Fruit fly (Drosophila melanogaster): ENCODE measurements around the gene rdo.

The rdo gene

dm6 chr2L:18067266-18067665 lies 55.1 kb downstream of the rdo start:
- TF ChIP-seq rgr (GFP tag; optimal IDR thresholded peaks at IDR 0.05) (no peak), Rel (GFP tag; optimal IDR thresholded peaks at IDR 0.05) (no peak), Rel (tag; optimal IDR thresholded peaks at IDR 0.05) (no peak), dsf (GFP tag; optimal IDR thresholded peaks at IDR 0.05; ENCODE audit: borderline replicate concordance) (no peak), usp (GFP tag; optimal IDR thresholded peaks at IDR 0.05) (no peak), sv (GFP tag; optimal IDR thresholded peaks at IDR 0.05) (no peak)

DNA sequence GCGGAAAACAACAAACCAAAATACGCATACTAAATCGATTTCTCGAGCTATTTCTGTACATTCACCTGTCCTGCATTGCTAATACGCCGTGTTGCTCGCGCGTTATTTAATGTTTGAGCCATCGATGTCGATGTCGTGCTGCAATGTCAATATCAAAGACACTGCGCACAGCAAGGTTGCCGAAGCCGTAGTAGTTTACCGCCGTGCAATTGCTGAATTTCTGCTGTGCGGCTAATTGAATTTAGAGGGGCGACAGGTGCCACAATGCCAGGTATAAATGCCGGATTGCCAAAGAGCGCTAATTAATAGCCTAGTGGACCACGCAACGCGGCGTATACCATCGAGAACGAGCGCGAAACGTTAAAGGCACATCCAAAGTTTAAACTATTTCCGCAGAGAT lies 65.8 kb downstream of the rdo start, which contains the start of gene Arr1:
Gene Arr1, plus strand, starts transcription at position 301 of the 400 bp plus-strand sequence.
- TF ChIP-seq psq (GFP tag; optimal IDR thresholded peaks at IDR 0.05): no peak
- no peak for TF ChIP-seq CG32264 (GFP tag; optimal IDR thresholded peaks at IDR 0.05)
- TF ChIP-seq dmrt93B (GFP tag; optimal IDR thresholded peaks at IDR 0.05): no peak
- TF ChIP-seq ey (GFP tag; optimal IDR thresholded peaks at IDR 0.05): no peak
- TF ChIP-seq Mio (GFP tag; optimal IDR thresholded peaks at IDR 0.05): no peak
- TF ChIP-seq Vsx2 (GFP tag; optimal IDR thresholded peaks at IDR 0.05; ENCODE audit: partially characterized antibody): no peak

dm6 chr2L:18081328-18081727 lies 69.1 kb downstream of the rdo start, which contains the start of gene ninaD:
Gene ninaD, plus strand, starts transcription at chr2L:18081628.
- TF ChIP-seq Hr83 (GFP tag; optimal IDR thresholded peaks at IDR 0.05; ENCODE audit: poor library complexity, severe bottlenecking): no peak
- no peak for TF ChIP-seq pan (optimal IDR thresholded peaks at IDR 0.05)
- TF ChIP-seq dsf (GFP tag; optimal IDR thresholded peaks at IDR 0.05; ENCODE audit: borderline replicate concordance): no peak

DNA sequence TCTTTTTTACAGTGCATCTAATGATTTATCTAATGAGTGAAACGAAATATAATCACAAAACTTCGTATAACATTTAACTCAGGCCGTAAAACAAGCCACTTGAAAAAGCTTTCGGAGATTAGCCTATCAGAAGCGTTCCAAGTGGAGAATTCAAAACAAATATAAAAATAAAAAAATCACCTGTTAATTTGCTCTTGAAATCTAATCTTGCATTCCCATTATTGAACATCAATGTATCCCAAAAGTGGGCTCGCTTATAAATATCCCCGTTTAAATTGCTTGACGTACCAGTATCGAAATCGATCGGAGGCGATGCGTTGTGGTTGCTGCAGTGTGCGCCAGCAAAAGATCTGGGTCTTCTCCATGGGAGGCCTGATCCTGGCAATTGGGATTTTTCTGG lies 71.8 kb downstream of the rdo start, which contains the start of gene CG31741:
Gene CG31741, plus strand, starts transcription at position 301 of the 400 bp plus-strand sequence.
- TF ChIP-seq lola (GFP tag; optimal IDR thresholded peaks at IDR 0.05): no peak

DNA sequence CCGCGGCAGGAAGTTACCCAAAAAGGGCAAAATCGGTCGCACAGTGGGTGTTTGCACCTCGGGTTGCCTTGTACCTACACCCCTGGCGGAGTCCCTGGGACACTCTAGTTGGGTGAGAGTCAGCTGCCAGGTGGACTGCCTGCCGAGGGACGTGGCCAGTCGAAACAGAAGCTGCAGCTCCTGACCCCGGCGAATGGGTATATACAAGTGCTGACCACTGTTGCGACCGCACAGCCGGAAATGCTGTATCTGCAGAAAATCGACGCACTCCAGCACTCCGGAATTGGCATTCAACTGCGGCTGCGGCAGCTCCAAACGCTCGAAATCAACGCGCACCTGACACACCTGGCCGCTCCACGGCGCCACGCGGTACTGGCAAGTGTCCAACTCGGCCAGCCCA lies 79.5 kb downstream of the rdo start:
- no peak for TF ChIP-seq ey (GFP tag; optimal IDR thresholded peaks at IDR 0.05)
- TF ChIP-seq GATAd (GFP tag; optimal IDR thresholded peaks at IDR 0.05): no peak
- no peak for TF ChIP-seq CG9705 (GFP tag; optimal IDR thresholded peaks at IDR 0.05)
- TF ChIP-seq Hr78 (GFP tag; optimal IDR thresholded peaks at IDR 0.05): no peak
- no peak for TF ChIP-seq HLH106 (tag; optimal IDR thresholded peaks at IDR 0.05)
- TF ChIP-seq fru (GFP tag; optimal IDR thresholded peaks at IDR 0.05): no peak
- TF ChIP-seq Rel (GFP tag; optimal IDR thresholded peaks at IDR 0.05): no peak
- no peak for TF ChIP-seq Rel (tag; optimal IDR thresholded peaks at IDR 0.05)
- no peak for TF ChIP-seq sage (GFP tag; optimal IDR thresholded peaks at IDR 0.05)
- TF ChIP-seq dmrt93B (GFP tag; optimal IDR thresholded peaks at IDR 0.05): no peak
- no peak for TF ChIP-seq Sp1 (GFP tag; optimal IDR thresholded peaks at IDR 0.05)
- TF ChIP-seq CG32264 (GFP tag; optimal IDR thresholded peaks at IDR 0.05): no peak
- no peak for TF ChIP-seq jim (GFP tag; optimal IDR thresholded peaks at IDR 0.05)
- TF ChIP-seq N (GFP tag; optimal IDR thresholded peaks at IDR 0.05): no peak
- TF ChIP-seq Dif (GFP tag; optimal IDR thresholded peaks at IDR 0.05; ENCODE audit: partially characterized antibody): no peak

DNA sequence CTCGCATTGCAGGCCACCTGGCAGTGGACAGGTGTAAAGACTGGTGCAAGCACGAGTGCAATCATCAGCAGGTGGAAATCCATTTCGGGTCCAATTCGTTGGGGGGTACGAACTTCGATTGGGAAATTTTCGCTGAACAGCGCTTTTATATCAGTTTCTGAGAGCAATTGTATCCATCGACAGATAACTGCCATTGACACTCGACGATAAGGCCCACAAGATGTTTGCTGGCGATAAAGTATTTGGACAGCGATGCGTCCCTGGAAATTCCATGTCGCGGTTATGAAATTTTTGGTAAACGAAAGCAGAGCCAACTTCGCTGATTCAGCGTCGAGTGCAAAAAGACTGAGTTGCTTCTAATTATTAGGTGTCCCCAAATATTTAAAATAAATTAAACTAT lies 80.0 kb downstream of the rdo start, which contains the start of gene CG15153:
Gene CG15153, minus strand, starts transcription at position 101 of the 400 bp plus-strand sequence.
- TF ChIP-seq usp (GFP tag; optimal IDR thresholded peaks at IDR 0.05) (no peak), rgr (GFP tag; optimal IDR thresholded peaks at IDR 0.05) (no peak), Hr78 (GFP tag; optimal IDR thresholded peaks at IDR 0.05) (no peak), GATAd (GFP tag; optimal IDR thresholded peaks at IDR 0.05) (no peak), Hr83 (GFP tag; optimal IDR thresholded peaks at IDR 0.05; ENCODE audit: poor library complexity, severe bottlenecking) (no peak), sage (GFP tag; optimal IDR thresholded peaks at IDR 0.05) (no peak), Abd-B (GFP tag; optimal IDR thresholded peaks at IDR 0.05) (no peak), Hnf4 (GFP tag; optimal IDR thresholded peaks at IDR 0.05) (no peak), psq (GFP tag; optimal IDR thresholded peaks at IDR 0.05) (no peak)

DNA sequence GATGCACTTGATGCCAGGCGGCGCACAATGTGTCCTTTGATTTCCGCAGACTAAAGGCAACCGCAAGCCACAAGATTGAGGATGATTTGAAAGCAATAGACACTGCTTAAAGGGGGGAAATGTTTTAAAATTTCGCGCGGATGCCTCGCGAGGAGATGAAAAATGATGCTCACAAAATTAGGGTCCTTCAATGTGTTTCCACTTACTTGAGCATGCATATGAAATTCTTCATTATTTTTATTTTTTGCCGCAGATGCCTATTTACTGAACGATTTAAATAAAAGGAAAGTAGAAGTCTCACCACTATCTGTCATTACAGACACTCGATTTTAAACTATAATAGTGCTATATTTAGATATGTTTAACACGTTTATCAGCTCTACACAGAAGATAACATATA lies 84.1 kb downstream of the rdo start, which contains the start of gene Slc25A46b:
Gene Slc25A46b, plus strand, starts transcription at position 301 of the 400 bp plus-strand sequence.
- TF ChIP-seq dsf (GFP tag; optimal IDR thresholded peaks at IDR 0.05; ENCODE audit: borderline replicate concordance) (no peak), pan (optimal IDR thresholded peaks at IDR 0.05) (no peak), dmrt93B (GFP tag; optimal IDR thresholded peaks at IDR 0.05) (no peak), Mio (GFP tag; optimal IDR thresholded peaks at IDR 0.05) (no peak), Vsx2 (GFP tag; optimal IDR thresholded peaks at IDR 0.05; ENCODE audit: partially characterized antibody) (no peak), fru (GFP tag; optimal IDR thresholded peaks at IDR 0.05) (no peak), jim (GFP tag; optimal IDR thresholded peaks at IDR 0.05) (no peak), CG9705 (GFP tag; optimal IDR thresholded peaks at IDR 0.05) (no peak), sage (GFP tag; optimal IDR thresholded peaks at IDR 0.05) (no peak), Myc (optimal IDR thresholded peaks at IDR 0.05) (no peak), foxo (GFP tag; optimal IDR thresholded peaks at IDR 0.05) (no peak), Rel (GFP tag; optimal IDR thresholded peaks at IDR 0.05) (no peak), Rel (tag; optimal IDR thresholded peaks at IDR 0.05) (no peak), dl (GFP tag; optimal IDR thresholded peaks at IDR 0.05; ENCODE audit: insufficient read depth in 1 of 2, partially characterized antibody in 2 of 2) (no peak), Sp1 (GFP tag; optimal IDR thresholded peaks at IDR 0.05) (no peak), rgr (GFP tag; optimal IDR thresholded peaks at IDR 0.05) (no peak), CG32264 (GFP tag; optimal IDR thresholded peaks at IDR 0.05) (no peak)
